Worm (Caenorhabditis elegans): ENCODE results near the gene gex-5.
"Not testable (repeated sequence)": the region's sequence is repeated elsewhere in the genome, so short reads cannot be mapped to it uniquely, and the experiment has no call there.

The gex-5 gene

ce11 chrIII:4781937-4782576 lies at the start of gene gex-5, which contains the start of gene C38D4.10:
gex-5 (minus strand) TSS chrIII:4781987.
C38D4.10 (plus strand) TSS chrIII:4782526.
- TF ChIP-seq grh-1 (GFP tag; IDR thresholded peaks at IDR 0.05); unc-30 (tag; optimal IDR thresholded peaks at IDR 0.05); egl-13 (tag; optimal IDR thresholded peaks at IDR 0.05): not testable (repeated sequence)

- TF ChIP-seq sox-4 (tag; optimal IDR thresholded peaks at IDR 0.05), result no peak
These were observed 48.4 kb upstream of the gex-5 start, which contains the start of gene nspd-9 for ce11 chrIII:4830207-4830606. nspd-9 (minus strand) TSS chrIII:4830307.

ce11 chrIII:4829440-4829839 lies 47.7 kb upstream of the gex-5 start, which contains the start of gene F26A1.9:
F26A1.9 (minus strand) TSS chrIII:4829540.
- TF ChIP-seq unc-130 (tag; optimal IDR thresholded peaks at IDR 0.05) (no peak), fkh-8 (tag; optimal IDR thresholded peaks at IDR 0.05) (no peak), sptf-1 (tag; optimal IDR thresholded peaks at IDR 0.05) (no peak), unc-98 (GFP tag; IDR thresholded peaks at IDR 0.05) (no peak), nhr-90 (tag; optimal IDR thresholded peaks at IDR 0.05; ENCODE audit: poor library complexity) (no peak), nhr-11 (tag; optimal IDR thresholded peaks at IDR 0.05) (no peak), C34B4.2 (tag; optimal IDR thresholded peaks at IDR 0.05) (no peak), alr-1 (tag; optimal IDR thresholded peaks at IDR 0.05; ENCODE audit: borderline replicate concordance) (no peak), F16B12.6 (tag; optimal IDR thresholded peaks at IDR 0.05) (no peak), ces-1 (GFP tag; optimal IDR thresholded peaks at IDR 0.05) (no peak), ceh-90 (tag; optimal IDR thresholded peaks at IDR 0.05) (no peak), vab-15 (tag; optimal IDR thresholded peaks at IDR 0.05) (no peak), ceh-8 (GFP tag; optimal IDR thresholded peaks at IDR 0.05) (no peak)

DNA sequence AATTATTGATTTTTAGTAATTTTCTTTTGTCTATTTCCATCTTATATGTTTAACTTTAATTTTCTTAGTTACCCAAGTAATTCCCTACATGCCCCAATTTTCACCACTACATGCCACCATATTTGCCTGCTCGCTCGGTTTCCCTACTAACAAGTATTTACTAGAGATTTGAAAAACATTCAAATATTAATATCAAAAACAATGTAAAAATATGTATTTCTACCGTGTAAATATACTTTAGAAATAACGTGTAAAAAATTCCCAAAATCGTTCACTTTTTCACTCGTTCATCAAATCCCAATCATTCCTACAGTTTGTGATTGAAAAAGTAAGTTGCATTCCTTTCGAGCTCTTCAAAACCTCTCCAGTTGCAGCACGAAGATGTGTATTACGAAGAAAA lies 44.8 kb upstream of the gex-5 start, which contains the start of gene F26A1.3:
F26A1.3 (plus strand) TSS at position 301 of the 400 bp plus-strand sequence.
- TF ChIP-seq nhr-19 (GFP tag; conservative IDR thresholded peaks at IDR 0.05) (no peak), unc-62 (GFP tag; optimal IDR thresholded peaks at IDR 0.05) (no peak), fos-1 (tag; optimal IDR thresholded peaks at IDR 0.05) (no peak), nhr-28 (tag; optimal IDR thresholded peaks at IDR 0.05) (no peak), sptf-1 (tag; optimal IDR thresholded peaks at IDR 0.05) (no peak), hlh-4 (tag; optimal IDR thresholded peaks at IDR 0.05) (no peak), zag-1 (tag; optimal IDR thresholded peaks at IDR 0.05) (no peak), lin-39 (tag; optimal IDR thresholded peaks at IDR 0.05) (no peak), lin-35 (GFP tag; optimal IDR thresholded peaks at IDR 0.05) (no peak), dsc-1 (tag; optimal IDR thresholded peaks at IDR 0.05) (no peak), nhr-11 (tag; optimal IDR thresholded peaks at IDR 0.05) (no peak), tlp-1 (tag; optimal IDR thresholded peaks at IDR 0.05) (no peak), aly-2 (tag; optimal IDR thresholded peaks at IDR 0.05) (no peak)

DNA sequence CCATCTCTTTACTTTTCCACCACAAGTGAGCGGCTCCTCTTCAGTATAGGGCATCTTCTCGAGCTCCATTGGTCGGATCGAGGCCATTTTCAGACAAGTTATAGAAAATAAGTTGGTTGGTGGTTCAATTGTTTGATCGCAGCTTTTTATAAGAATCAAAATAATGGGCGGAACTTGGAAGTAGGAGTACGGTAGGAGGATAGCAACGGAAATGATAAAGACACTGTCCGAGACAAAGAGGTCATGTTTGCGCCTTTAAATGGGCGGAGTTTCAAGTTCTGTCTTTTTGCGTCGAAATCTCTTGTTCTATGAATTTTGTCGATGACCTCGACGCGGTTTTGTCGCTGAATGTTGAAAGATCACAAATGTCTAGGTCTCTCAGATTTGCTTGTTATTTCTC lies 40.4 kb upstream of the gex-5 start, which contains the start of gene F26A1.8:
F26A1.8 (minus strand) TSS at position 101 of the 400 bp plus-strand sequence.
- TF ChIP-seq zip-4 (GFP tag; optimal IDR thresholded peaks at IDR 0.05), result no peak
- no peak for TF ChIP-seq mep-1 (tag; optimal IDR thresholded peaks at IDR 0.05)
- TF ChIP-seq hlh-17 (GFP tag; optimal IDR thresholded peaks at IDR 0.05; ENCODE audit: borderline replicate concordance), result no peak
- no peak for TF ChIP-seq ztf-4 (tag; optimal IDR thresholded peaks at IDR 0.05)
- no peak for TF ChIP-seq F16B12.6 (tag; optimal IDR thresholded peaks at IDR 0.05)
- no peak for TF ChIP-seq ets-5 (GFP tag; IDR thresholded peaks at IDR 0.05)
- no peak for TF ChIP-seq lir-3 (tag; optimal IDR thresholded peaks at IDR 0.05; ENCODE audit: poor library complexity)
- TF ChIP-seq mef-2 (tag; optimal IDR thresholded peaks at IDR 0.05), result no peak
- no peak for TF ChIP-seq alr-1 (tag; optimal IDR thresholded peaks at IDR 0.05; ENCODE audit: borderline replicate concordance)
- TF ChIP-seq grh-1 (GFP tag; IDR thresholded peaks at IDR 0.05), result no peak
- no peak for TF ChIP-seq lin-13 (GFP tag; optimal IDR thresholded peaks at IDR 0.05)
- no peak for TF ChIP-seq fos-1 (tag; optimal IDR thresholded peaks at IDR 0.05)
- no peak for TF ChIP-seq lin-39 (tag; optimal IDR thresholded peaks at IDR 0.05)
- TF ChIP-seq unc-98 (GFP tag; IDR thresholded peaks at IDR 0.05), result no peak

Measured in whole organism, L1 larva.